Fruit fly (Drosophila melanogaster): ENCODE data around the gene Fim.

The Fim gene

dm6 chrX:17294979-17295378 lies 6.8 kb downstream of the Fim start:
- TF ChIP-seq CG18262 (tag; optimal IDR thresholded peaks at IDR 0.05) (peak; percentile 20), gcm (GFP tag; optimal IDR thresholded peaks at IDR 0.05) (no peak), pnt (GFP tag; optimal IDR thresholded peaks at IDR 0.05) (no peak), chinmo (GFP tag; IDR thresholded peaks at IDR 0.05; ENCODE audit: partially characterized antibody) (peak; percentile 55; the same call in 1 of the 4 replicates), CG9932 (GFP tag; IDR thresholded peaks at IDR 0.05) (peak; percentile 13; the same call in 1 of the 2 replicates), CG6272 (GFP tag; IDR thresholded peaks at IDR 0.05) (0 out of 2 replicates have a peak, but pooled peaks have one; percentile 3), CG2116 (GFP tag; optimal IDR thresholded peaks at IDR 0.05) (no peak), Dll (GFP tag; IDR thresholded peaks at IDR 0.05; ENCODE audit: partially characterized antibody) (no peak), maf-S (GFP tag; optimal IDR thresholded peaks at IDR 0.05) (no peak), Med (GFP tag) (peak; percentile 54), CG4404 (GFP tag; IDR thresholded peaks at IDR 0.05) (0 out of 2 replicates have a peak, but pooled peaks have one; percentile 11), CG17361 (GFP tag; IDR thresholded peaks at IDR 0.05) (peak; percentile 48; the same call in 1 of the 3 replicates), CoRest (tag; optimal IDR thresholded peaks at IDR 0.05) (peak; percentile 12), hkb (optimal IDR thresholded peaks at IDR 0.05) (no peak), hkb (GFP tag; IDR thresholded peaks at IDR 0.05) (0 out of 2 replicates have a peak, but pooled peaks have one; percentile 14), CG10543 (GFP tag; optimal IDR thresholded peaks at IDR 0.05) (no peak), CG14667 (GFP tag; IDR thresholded peaks at IDR 0.05) (no peak), Drgx (GFP tag; IDR thresholded peaks at IDR 0.05) (peak; percentile 11; the same call in 1 of the 2 replicates), sens (GFP tag) (peak; percentile 71), slbo (GFP tag; IDR thresholded peaks at IDR 0.05) (peak; percentile 48; the same call in 1 of the 2 replicates), Mrtf (GFP tag; IDR thresholded peaks at IDR 0.05) (0 out of 3 replicates have a peak, but pooled peaks have one; percentile 37), vvl (GFP tag; IDR thresholded peaks at IDR 0.05) (peak; percentile 49; the same call in 1 of the 2 replicates), CG30403 (GFP tag; optimal IDR thresholded peaks at IDR 0.05) (peak; percentile 26), CG9437 (GFP tag; optimal IDR thresholded peaks at IDR 0.05) (peak; percentile 30), CG7556 (GFP tag; optimal IDR thresholded peaks at IDR 0.05) (peak; percentile 24), Oli (tag; optimal IDR thresholded peaks at IDR 0.05) (peak; percentile 23), en (GFP tag; optimal IDR thresholded peaks at IDR 0.05) (no peak), CG14860 (GFP tag; IDR thresholded peaks at IDR 0.05; ENCODE audit: partially characterized antibody) (no peak), nmo (GFP tag; optimal IDR thresholded peaks at IDR 0.05) (peak; percentile 22), Hr51 (GFP tag; optimal IDR thresholded peaks at IDR 0.05) (peak in 1 of 2 experiments; percentile 17), CG17612 (GFP tag; IDR thresholded peaks at IDR 0.05) (no peak), Xrp1 (GFP tag; IDR thresholded peaks at IDR 0.05) (0 out of 2 replicates have a peak, but pooled peaks have one; percentile 8), row (GFP tag; IDR thresholded peaks at IDR 0.05) (peak; percentile 39; the same call in 2 of the 3 replicates), CG15514 (GFP tag; optimal IDR thresholded peaks at IDR 0.05) (no peak), CG2678 (tag; optimal IDR thresholded peaks at IDR 0.05) (peak; percentile 18), CG11504 (tag; optimal IDR thresholded peaks at IDR 0.05) (peak; percentile 31), yki (optimal IDR thresholded peaks at IDR 0.05) (no peak), prd (optimal IDR thresholded peaks at IDR 0.05) (no peak), prd (GFP tag; IDR thresholded peaks at IDR 0.05) (peak; percentile 42; the same call in 2 of the 3 replicates), corto (GFP tag; optimal IDR thresholded peaks at IDR 0.05) (no peak), lab (GFP tag; optimal IDR thresholded peaks at IDR 0.05) (peak; percentile 4)

Measured in whole organism, embryonic.